Worm (Caenorhabditis elegans) whole organism, early embryonic: ENCODE results near the gene mppb-1.

Experiments used
- B0310.2 ChIP-seq: sonication (generic microtip); optimal IDR thresholded peaks from 2 replicates; lab custom pipeline; 2016; ENCODE audit warnings: mild to moderate bottlenecking, missing genetic modification characterization, missing compliant biosample characterization
- F13C5.2 ChIP-seq: sonication (generic microtip); optimal IDR thresholded peaks from 2 replicates; lab custom pipeline; 2017; ENCODE audit warnings: mild to moderate bottlenecking, missing genetic modification characterization, inconsistent platforms, missing compliant biosample characterization
- ama-1 ChIP-seq: fragments of 150-350 bp; optimal IDR thresholded peaks from 2 replicates; lab custom pipeline; 2014
- ceh-13 ChIP-seq: fragments of 200-800 bp; sonication (Bioruptor generic); optimal IDR thresholded peaks from 2 replicates; lab custom pipeline; 2018; ENCODE audit warnings: mild to moderate bottlenecking, missing genetic modification characterization, missing compliant biosample characterization
- ceh-36 ChIP-seq: sonication (generic microtip); optimal IDR thresholded peaks from 2 replicates; lab custom pipeline; 2016; ENCODE audit warnings: missing genetic modification characterization, inconsistent platforms, missing compliant biosample characterization
- ets-7 ChIP-seq: sonication (generic microtip); optimal IDR thresholded peaks from 2 replicates; lab custom pipeline; 2016; ENCODE audit warnings: missing genotype, missing genetic modification characterization, missing compliant biosample characterization
- hmg-4 ChIP-seq: fragments of 200-800 bp; sonication (Bioruptor generic); optimal IDR thresholded peaks from 2 replicates; lab custom pipeline; 2018; ENCODE audit warnings: mild to moderate bottlenecking, missing genetic modification characterization, missing compliant biosample characterization
- hnd-1 ChIP-seq: sonication (generic microtip); optimal IDR thresholded peaks from 2 replicates; lab custom pipeline; 2016; ENCODE audit warnings: missing genetic modification characterization, missing compliant biosample characterization
- pes-1 ChIP-seq: fragments of 200-800 bp; sonication (Bioruptor generic); IDR thresholded peaks from 2 replicates; pipeline ENCODE4 v1.3.6; 2022; ENCODE audit warnings: missing genetic modification reagents, missing genetic modification characterization, missing compliant biosample characterization
- scrt-1 ChIP-seq: fragments of 200-800 bp; sonication (Bioruptor generic); IDR thresholded peaks from 2 replicates; pipeline ENCODE4 v1.3.6; 2022; ENCODE audit warnings: missing genetic modification characterization, missing compliant biosample characterization
- tbx-11 ChIP-seq: fragments of 200-800 bp; sonication (Bioruptor generic); IDR thresholded peaks from 2 replicates; pipeline ENCODE4 v1.3.6; 2022; ENCODE audit warnings: missing genetic modification characterization, missing compliant biosample characterization

ce11 chrIV:9051036-9051435, 23.4 kb upstream of the mppb-1 start:
- TF ChIP-seq ama-1 = no peak
- no peak for TF ChIP-seq hmg-4 (GFP tag; lab: Kevin White, UChicago)
- TF ChIP-seq B0310.2 (tag; lab: Kevin White, UChicago) = no peak
- no peak for TF ChIP-seq hnd-1 (tag; lab: Kevin White, UChicago)
- TF ChIP-seq tbx-11 (GFP tag; lab: Robert Waterston, UW) = no peak
- TF ChIP-seq ceh-13 = no peak
- no peak for TF ChIP-seq F13C5.2 (tag; lab: Kevin White, UChicago)
- TF ChIP-seq ceh-36 (tag; lab: Kevin White, UChicago) = no peak
- TF ChIP-seq scrt-1 (GFP tag; lab: Robert Waterston, UW) = no peak
- no peak for TF ChIP-seq ets-7 (tag; lab: Kevin White, UChicago)
- no peak for TF ChIP-seq pes-1 (GFP tag; lab: Robert Waterston, UW)
